Worm (Caenorhabditis elegans): ENCODE results near the gene ash-2.

The ash-2 gene

DNA sequence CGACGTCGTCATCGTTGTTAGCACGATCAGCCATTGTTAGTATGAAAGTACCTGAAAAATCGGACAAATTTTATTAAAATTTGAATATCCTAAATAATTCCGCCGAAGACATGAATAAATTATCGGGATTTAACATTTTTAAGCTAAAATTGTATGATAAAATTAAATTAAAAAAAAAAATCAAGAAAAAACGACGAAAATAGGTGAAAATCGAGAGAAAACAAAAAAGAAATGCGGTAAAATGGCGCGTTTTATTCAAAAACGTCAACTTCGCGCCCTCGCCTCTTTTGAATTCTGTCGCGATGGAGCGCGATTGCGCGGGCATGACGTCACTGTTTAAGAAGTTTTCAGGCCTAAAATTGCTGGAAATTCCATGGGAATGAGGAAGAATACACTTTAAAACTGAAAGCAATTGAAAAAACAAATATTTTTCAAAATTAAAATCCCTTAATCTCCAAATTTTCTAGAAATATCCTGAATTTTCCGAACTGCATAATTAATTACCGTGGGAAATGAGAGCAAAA, 27.0 kb downstream of the ash-2 start, which contains the start of gene mcm-2:
mcm-2 (minus strand) TSS at position 51 of the 524 bp plus-strand sequence.
- TF ChIP-seq unc-55 (GFP tag; optimal IDR thresholded peaks at IDR 0.05) (peak; percentile 88), elt-1 (tag; optimal IDR thresholded peaks at IDR 0.05) (no peak), lin-11 (tag; optimal IDR thresholded peaks at IDR 0.05) (peak; percentile 51), peb-1 (tag; optimal IDR thresholded peaks at IDR 0.05) (no peak), alr-1 (tag; optimal IDR thresholded peaks at IDR 0.05) (no peak), gmeb-1 (tag; optimal IDR thresholded peaks at IDR 0.05) (peak; percentile 86), blmp-1 (tag; optimal IDR thresholded peaks at IDR 0.05; ENCODE audit: insufficient read depth) (no peak), ceh-82 (tag; optimal IDR thresholded peaks at IDR 0.05) (no peak), egl-27 (tag; optimal IDR thresholded peaks at IDR 0.05) (no peak), ztf-4 (tag; optimal IDR thresholded peaks at IDR 0.05) (no peak), nhr-6 (tag; optimal IDR thresholded peaks at IDR 0.05) (no peak), zag-1 (tag; optimal IDR thresholded peaks at IDR 0.05) (peak; percentile 31), mdl-1 (tag; optimal IDR thresholded peaks at IDR 0.05) (no peak), nhr-25 (tag; optimal IDR thresholded peaks at IDR 0.05) (peak; percentile 57), lsy-2 (tag; optimal IDR thresholded peaks at IDR 0.05) (peak; percentile 41 to 80), sem-4 (tag; optimal IDR thresholded peaks at IDR 0.05) (no peak), crh-2 (tag; optimal IDR thresholded peaks at IDR 0.05) (peak; percentile 69), lin-39 (tag; optimal IDR thresholded peaks at IDR 0.05) (no peak), R02D3.7 (tag; optimal IDR thresholded peaks at IDR 0.05) (no peak), sma-3 (GFP tag; optimal IDR thresholded peaks at IDR 0.05) (peak; percentile 24), elt-3 (tag; optimal IDR thresholded peaks at IDR 0.05) (no peak), C34F6.9 (tag; optimal IDR thresholded peaks at IDR 0.05) (peak; percentile 78), fos-1 (tag; optimal IDR thresholded peaks at IDR 0.05) (peak; percentile 56), nhr-129 (tag; optimal IDR thresholded peaks at IDR 0.05) (peak; percentile 51), mab-5 (tag; optimal IDR thresholded peaks at IDR 0.05) (no peak)

ce11 chrII:12008772-12009171, 29.1 kb downstream of the ash-2 start, which contains the start of gene glb-29:
Gene glb-29 (plus strand): TSS chrII:12009072.
- TF ChIP-seq lin-39 (tag; optimal IDR thresholded peaks at IDR 0.05) (no peak), nhr-237 (tag; optimal IDR thresholded peaks at IDR 0.05) (no peak), crh-2 (tag; optimal IDR thresholded peaks at IDR 0.05) (no peak), elt-3 (tag; optimal IDR thresholded peaks at IDR 0.05) (no peak), elt-1 (tag; optimal IDR thresholded peaks at IDR 0.05) (no peak), nhr-23 (tag; optimal IDR thresholded peaks at IDR 0.05) (no peak), egl-27 (tag; optimal IDR thresholded peaks at IDR 0.05) (no peak), mbf-1 (tag; optimal IDR thresholded peaks at IDR 0.05) (no peak), unc-62 (GFP tag; optimal IDR thresholded peaks at IDR 0.05) (no peak)

ce11 chrII:12023315-12023878, 43.8 kb downstream of the ash-2 start, which contains the start of gene Y17G7B.12:
Gene Y17G7B.12 (plus strand): TSS chrII:12023861.
- TF ChIP-seq unc-55 (GFP tag; optimal IDR thresholded peaks at IDR 0.05): peak; percentile 16
- no peak for TF ChIP-seq fos-1 (tag; optimal IDR thresholded peaks at IDR 0.05)
- no peak for TF ChIP-seq gmeb-1 (tag; optimal IDR thresholded peaks at IDR 0.05)
- no peak for TF ChIP-seq alr-1 (tag; optimal IDR thresholded peaks at IDR 0.05)
- no peak for TF ChIP-seq nhr-10 (tag; optimal IDR thresholded peaks at IDR 0.05)
- TF ChIP-seq lin-11 (tag; optimal IDR thresholded peaks at IDR 0.05): no peak
- no peak for TF ChIP-seq nhr-21 (tag; optimal IDR thresholded peaks at IDR 0.05)
- TF ChIP-seq lsy-2 (tag; optimal IDR thresholded peaks at IDR 0.05): peak; percentile 38 to 80

DNA sequence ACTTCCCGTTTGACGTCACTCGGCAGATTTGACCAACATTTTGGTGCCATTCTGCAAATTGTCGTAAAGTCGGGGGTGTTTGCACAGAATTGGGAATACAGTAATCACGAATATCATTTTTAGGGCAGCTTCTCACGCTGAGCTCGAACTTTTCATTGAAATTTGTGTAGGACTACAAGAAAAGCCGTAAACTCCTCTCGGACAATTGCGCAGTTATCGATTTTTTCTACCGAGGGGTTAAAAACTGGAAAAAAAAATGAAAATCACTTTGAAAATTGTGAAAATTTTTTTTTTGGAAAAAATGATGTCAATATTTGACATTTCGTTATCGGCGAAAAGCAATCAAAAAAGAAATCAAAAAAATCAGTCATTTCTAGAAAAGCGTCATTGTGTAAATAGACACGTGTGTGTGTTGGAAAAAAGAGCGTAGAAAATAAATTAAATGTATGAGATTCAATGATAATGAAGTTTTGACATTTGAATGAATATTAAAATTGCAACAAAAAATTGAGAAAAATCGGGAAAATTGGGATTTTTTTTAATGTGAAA, 48.1 kb downstream of the ash-2 start, which contains the start of gene Y17G7B.8:
Y17G7B.8 (minus strand) TSS at position 51 of the 549 bp plus-strand sequence.
- TF ChIP-seq crh-2 (tag; optimal IDR thresholded peaks at IDR 0.05) (peak; percentile 69), unc-55 (GFP tag; optimal IDR thresholded peaks at IDR 0.05) (no peak), sma-3 (GFP tag; optimal IDR thresholded peaks at IDR 0.05) (no peak), sem-4 (tag; optimal IDR thresholded peaks at IDR 0.05) (no peak), gmeb-1 (tag; optimal IDR thresholded peaks at IDR 0.05) (peak; percentile 22), blmp-1 (tag; optimal IDR thresholded peaks at IDR 0.05; ENCODE audit: insufficient read depth) (no peak), fos-1 (tag; optimal IDR thresholded peaks at IDR 0.05) (peak; percentile 98), zag-1 (tag; optimal IDR thresholded peaks at IDR 0.05) (no peak), unc-62 (GFP tag; optimal IDR thresholded peaks at IDR 0.05) (no peak)

ce11 chrII:12028707-12029106, 49.1 kb downstream of the ash-2 start:
- TF ChIP-seq mdl-1 (tag; optimal IDR thresholded peaks at IDR 0.05) (no peak), unc-39 (tag; optimal IDR thresholded peaks at IDR 0.05) (no peak), nhr-6 (tag; optimal IDR thresholded peaks at IDR 0.05) (no peak), elt-1 (tag; optimal IDR thresholded peaks at IDR 0.05) (no peak), nhr-10 (tag; optimal IDR thresholded peaks at IDR 0.05) (no peak), blmp-1 (tag; optimal IDR thresholded peaks at IDR 0.05; ENCODE audit: insufficient read depth) (no peak), F13H6.1 (tag; optimal IDR thresholded peaks at IDR 0.05) (no peak), nhr-23 (tag; optimal IDR thresholded peaks at IDR 0.05) (no peak), ceh-82 (tag; optimal IDR thresholded peaks at IDR 0.05) (no peak), nhr-25 (tag; optimal IDR thresholded peaks at IDR 0.05) (no peak), lin-13 (GFP tag; optimal IDR thresholded peaks at IDR 0.05) (no peak), crh-2 (tag; optimal IDR thresholded peaks at IDR 0.05) (no peak), elt-3 (tag; optimal IDR thresholded peaks at IDR 0.05) (no peak), unc-55 (GFP tag; optimal IDR thresholded peaks at IDR 0.05) (no peak), nhr-12 (tag; optimal IDR thresholded peaks at IDR 0.05) (no peak), ceh-16 (tag; optimal IDR thresholded peaks at IDR 0.05) (no peak), nhr-77 (tag; optimal IDR thresholded peaks at IDR 0.05) (no peak), unc-62 (GFP tag; optimal IDR thresholded peaks at IDR 0.05) (no peak)

Data from whole organism, L2 larva.